Fruit fly (Drosophila melanogaster) whole organism, pupa: Measurements from ENCODE around the gene Der-2.

Experiments used
- CG10348 ChIP-seq: fragments of 200-800 bp; sonication (Bioruptor generic); IDR thresholded peaks from 2 replicates; pipeline ENCODE4 v1.3.6; 2022; ENCODE audit warnings: missing biosample characterization, missing genetic modification characterization
- CG12605 ChIP-seq: fragments of 200-800 bp; sonication (Bioruptor generic); IDR thresholded peaks from 2 replicates; pipeline ENCODE4 v1.3.6; 2022; ENCODE audit warnings: missing biosample characterization, missing genetic modification characterization
- CG13204 ChIP-seq: fragments of 200-800 bp; sonication (Bioruptor generic); optimal IDR thresholded peaks from 2 replicates; lab custom pipeline; 2018; ENCODE audit warnings: missing biosample characterization, mild to moderate bottlenecking, missing genetic modification characterization, moderate library complexity
- CG14655 ChIP-seq: fragments of 200-800 bp; sonication (Bioruptor generic); optimal IDR thresholded peaks from 3 replicates; lab custom pipeline; 2017; ENCODE audit warnings: mild to moderate bottlenecking, missing biosample characterization, missing genetic modification reagents, missing genetic modification characterization
- CG15710 ChIP-seq: fragments of 200-800 bp; sonication (Bioruptor generic); optimal IDR thresholded peaks from 2 replicates; lab custom pipeline; 2018; ENCODE audit warnings: missing biosample characterization, mild to moderate bottlenecking, missing genetic modification characterization, moderate library complexity
- CG17806 ChIP-seq: fragments of 200-800 bp; sonication (Bioruptor generic); optimal IDR thresholded peaks from 2 replicates; lab custom pipeline; 2018; ENCODE audit warnings: missing biosample characterization, mild to moderate bottlenecking, missing genetic modification characterization, moderate library complexity
- CG32121 ChIP-seq: fragments of 200-800 bp; sonication (Bioruptor generic); IDR thresholded peaks from 2 replicates; pipeline ENCODE4 v1.3.6; 2022; ENCODE audit warnings: missing biosample characterization, missing genetic modification characterization
- CG34367 ChIP-seq: fragments of 200-800 bp; sonication (Bioruptor generic); optimal IDR thresholded peaks from 2 replicates; lab custom pipeline; 2018; ENCODE audit warnings: missing biosample characterization, mild to moderate bottlenecking, missing genetic modification characterization
- CG4496 ChIP-seq: fragments of 200-800 bp; sonication (Bioruptor generic); IDR thresholded peaks from 3 replicates; pipeline ENCODE4 v1.3.6; 2022; ENCODE audit warnings: missing biosample characterization, missing genetic modification characterization
- CG8159 ChIP-seq: fragments of 200-800 bp; sonication (Bioruptor generic); optimal IDR thresholded peaks from 3 replicates; lab custom pipeline; 2018; ENCODE audit warnings: missing biosample characterization, mild to moderate bottlenecking, missing genetic modification characterization, moderate library complexity
- CG8301 ChIP-seq: fragments of 200-800 bp; sonication (Bioruptor generic); optimal IDR thresholded peaks from 2 replicates; lab custom pipeline; 2018; ENCODE audit warnings: missing biosample characterization, mild to moderate bottlenecking, missing genetic modification characterization
- CG9948 ChIP-seq: fragments of 200-800 bp; sonication (Bioruptor generic); optimal IDR thresholded peaks from 2 replicates; lab custom pipeline; 2018; ENCODE audit warnings: missing biosample characterization, mild to moderate bottlenecking, missing genetic modification characterization, moderate library complexity
- D1 ChIP-seq: fragments of 200-800 bp; sonication (Bioruptor generic); optimal IDR thresholded peaks from 2 replicates; lab custom pipeline; 2018; ENCODE audit warnings: missing biosample characterization, mild to moderate bottlenecking, missing genetic modification characterization, moderate library complexity
- EcR ChIP-seq: fragments of 200-800 bp; sonication (Bioruptor generic); optimal IDR thresholded peaks from 3 replicates; lab custom pipeline; 2019; ENCODE audit warnings: missing biosample characterization, missing genetic modification characterization, mild to moderate bottlenecking, moderate library complexity, missing genetic modification reagents
- Ets98B ChIP-seq: fragments of 200-800 bp; sonication (Bioruptor generic); IDR thresholded peaks from 2 replicates; pipeline ENCODE4 v1.3.6; 2022; ENCODE audit warnings: missing biosample characterization, missing genetic modification characterization
- Pif1A ChIP-seq: fragments of 200-800 bp; sonication (Bioruptor generic); optimal IDR thresholded peaks from 3 replicates; lab custom pipeline; 2016; ENCODE audit warnings: missing biosample characterization, missing genetic modification characterization
- Pif1B ChIP-seq: fragments of 200-800 bp; sonication (Bioruptor generic); optimal IDR thresholded peaks from 3 replicates; lab custom pipeline; 2016; ENCODE audit warnings: missing biosample characterization, missing genetic modification characterization
- Snoo ChIP-seq: fragments of 200-800 bp; sonication (Bioruptor generic); optimal IDR thresholded peaks from 3 replicates; lab custom pipeline; 2017; ENCODE audit warnings: missing biosample characterization, mild to moderate bottlenecking, missing genetic modification characterization, inconsistent platforms
- fd96Ca ChIP-seq: fragments of 200-800 bp; sonication (Bioruptor generic); IDR thresholded peaks from 3 replicates; pipeline ENCODE4 v1.3.6; 2022; ENCODE audit warnings: missing biosample characterization, missing genetic modification characterization
- gl ChIP-seq: fragments of 200-800 bp; sonication (Bioruptor generic); optimal IDR thresholded peaks from 2 replicates; lab custom pipeline; 2018; ENCODE audit warnings: missing biosample characterization, mild to moderate bottlenecking, missing genetic modification characterization
- rn ChIP-seq: fragments of 200-800 bp; sonication (Bioruptor generic); IDR thresholded peaks from 2 replicates; pipeline ENCODE4 v1.3.6; 2022; ENCODE audit warnings: missing biosample characterization, missing genetic modification characterization

Der-2 gene

DNA sequence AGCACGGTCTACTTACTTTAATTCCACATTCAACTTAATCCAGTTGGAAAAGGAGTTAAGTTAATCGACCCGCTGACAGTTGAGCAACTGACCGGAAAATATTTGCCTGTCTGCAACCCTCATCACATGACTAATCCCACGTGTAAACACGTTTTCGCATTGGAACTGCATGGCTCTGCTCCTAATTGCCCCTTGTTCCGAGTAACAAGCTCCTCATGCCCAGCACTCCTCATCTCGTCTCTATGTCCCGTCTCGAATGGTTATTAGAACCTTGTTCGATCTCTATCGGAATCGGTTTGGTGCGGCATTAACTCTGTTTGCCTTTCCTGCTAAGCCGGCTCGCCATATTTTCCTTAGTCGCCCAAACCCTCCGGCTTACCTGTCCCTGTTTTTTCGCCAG lies 42.2 kb upstream of the Der-2 start:
- no peak for TF ChIP-seq Snoo (tag; lab: Kevin White, UChicago)
- TF ChIP-seq EcR (GFP tag; lab: Kevin White, UChicago), result no peak
- TF ChIP-seq CG13204 (GFP tag; lab: Kevin White, UChicago), result no peak
- no peak for TF ChIP-seq CG17806 (tag; lab: Kevin White, UChicago)
- no peak for TF ChIP-seq Pif1B (GFP tag; lab: Kevin White, UChicago)
- no peak for TF ChIP-seq CG15710
- TF ChIP-seq CG8159 (tag; lab: Kevin White, UChicago), result no peak
- TF ChIP-seq rn, result no peak
- no peak for TF ChIP-seq Ets98B (GFP tag; lab: Robert Waterston, UW)
- no peak for TF ChIP-seq fd96Ca (GFP tag; lab: Robert Waterston, UW)

DNA sequence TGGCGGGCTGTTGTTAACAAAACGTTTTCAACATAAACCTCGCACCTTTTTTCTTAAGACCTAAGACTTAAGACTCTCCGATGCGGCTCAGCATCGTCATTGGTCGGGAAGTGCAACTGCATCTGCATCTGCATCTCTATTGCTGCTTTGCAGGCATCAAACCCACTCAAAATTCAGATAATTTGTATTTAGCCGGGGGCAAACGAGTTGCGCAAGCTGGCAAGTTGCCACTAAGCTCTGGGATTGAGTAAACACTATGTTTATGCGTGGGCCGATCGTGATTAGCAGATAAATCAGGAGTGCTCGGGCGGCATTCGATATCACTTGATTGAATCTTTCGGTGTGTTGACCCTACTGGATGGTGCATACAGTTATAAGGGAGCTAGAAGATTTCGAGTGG lies 41.5 kb upstream of the Der-2 start:
- TF ChIP-seq D1 (tag; lab: Kevin White, UChicago) (no peak), CG12605 (no peak), CG10348 (GFP tag; lab: Robert Waterston, UW) (no peak), fd96Ca (GFP tag; lab: Robert Waterston, UW) (no peak), CG34367 (no peak), CG32121 (no peak), CG9948 (tag; lab: Kevin White, UChicago) (no peak), CG8301 (tag; lab: Kevin White, UChicago) (no peak), CG4496 (GFP tag; lab: Robert Waterston, UW) (no peak), Pif1B (GFP tag; lab: Kevin White, UChicago) (no peak)

dm6 chr3R:16524593-16525111 lies 40.6 kb upstream of the Der-2 start:
- peak; percentile 29 for TF ChIP-seq Pif1A (GFP tag; lab: Kevin White, UChicago)
- TF ChIP-seq Ets98B (GFP tag; lab: Robert Waterston, UW), result peak; percentile 42; the same call in 1 of the 2 replicates
- TF ChIP-seq CG8301 (tag; lab: Kevin White, UChicago), result peak; percentile 81
- TF ChIP-seq fd96Ca (GFP tag; lab: Robert Waterston, UW), result 0 out of 3 replicates have a peak, but pooled peaks have one; percentile 39
- no peak for TF ChIP-seq Snoo (tag; lab: Kevin White, UChicago)
- TF ChIP-seq CG15710, result peak; percentile 51
- no peak for TF ChIP-seq CG10348 (GFP tag; lab: Robert Waterston, UW)
- peak; percentile 75 for TF ChIP-seq CG17806 (tag; lab: Kevin White, UChicago)
- TF ChIP-seq CG13204 (GFP tag; lab: Kevin White, UChicago), result no peak
- no peak for TF ChIP-seq CG4496 (GFP tag; lab: Robert Waterston, UW)
- no peak for TF ChIP-seq rn
- TF ChIP-seq D1 (tag; lab: Kevin White, UChicago), result no peak
- TF ChIP-seq Pif1B (GFP tag; lab: Kevin White, UChicago), result no peak
- no peak for TF ChIP-seq CG32121
- no peak for TF ChIP-seq EcR (GFP tag; lab: Kevin White, UChicago)
- TF ChIP-seq CG14655 (GFP tag; lab: Kevin White, UChicago), result peak; percentile 78
- peak; percentile 71 for TF ChIP-seq gl (tag; lab: Kevin White, UChicago)
- peak; percentile 53 for TF ChIP-seq CG8159 (tag; lab: Kevin White, UChicago)
- TF ChIP-seq CG34367, result peak; percentile 46
- TF ChIP-seq CG12605, result 0 out of 2 replicates have a peak, but pooled peaks have one; percentile 20
- TF ChIP-seq CG9948 (tag; lab: Kevin White, UChicago), result peak; percentile 65
- TF ChIP-seq, all 21 proteins: peak for 12

dm6 chr3R:16524178-16524577 lies 40.2 kb upstream of the Der-2 start:
- TF ChIP-seq CG13204 (GFP tag; lab: Kevin White, UChicago) (no peak), Pif1A (GFP tag; lab: Kevin White, UChicago) (peak; percentile 60), rn (peak; percentile 74), CG10348 (GFP tag; lab: Robert Waterston, UW) (no peak), Pif1B (GFP tag; lab: Kevin White, UChicago) (peak; percentile 72), CG12605 (peak; percentile 86), CG17806 (tag; lab: Kevin White, UChicago) (peak; percentile 97), EcR (GFP tag; lab: Kevin White, UChicago) (no peak), CG4496 (GFP tag; lab: Robert Waterston, UW) (no peak), D1 (tag; lab: Kevin White, UChicago) (peak; percentile 79), gl (tag; lab: Kevin White, UChicago) (peak; percentile 66), CG9948 (tag; lab: Kevin White, UChicago) (peak; percentile 84), CG34367 (peak; percentile 48), fd96Ca (GFP tag; lab: Robert Waterston, UW) (no peak), Ets98B (GFP tag; lab: Robert Waterston, UW) (peak; percentile 79), CG8301 (tag; lab: Kevin White, UChicago) (peak; percentile 94), Snoo (tag; lab: Kevin White, UChicago) (peak; percentile 52), CG8159 (tag; lab: Kevin White, UChicago) (peak; percentile 87), CG14655 (GFP tag; lab: Kevin White, UChicago) (peak; percentile 87), CG32121 (peak; percentile 85), CG15710 (peak; percentile 64)

DNA sequence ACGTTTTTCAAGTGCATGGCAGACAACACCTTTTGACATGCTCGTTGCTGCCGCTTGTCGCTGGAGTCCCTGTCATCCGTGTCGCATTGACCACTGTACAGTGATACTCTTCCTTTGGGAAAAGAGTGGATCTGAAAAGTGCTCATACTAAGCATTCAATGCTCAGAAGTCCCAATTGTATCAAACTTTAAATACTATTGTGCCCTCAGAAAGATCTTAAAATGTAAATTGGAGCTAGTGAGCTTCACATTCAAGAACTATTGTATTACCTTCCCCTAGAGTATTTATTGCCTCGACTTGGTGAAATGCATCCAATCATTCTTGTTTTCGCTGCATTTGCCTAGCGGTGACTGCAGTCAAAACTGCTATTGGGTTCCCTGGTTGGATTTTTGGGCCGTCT lies 39.4 kb upstream of the Der-2 start:
- TF ChIP-seq CG17806 (tag; lab: Kevin White, UChicago), result peak; percentile 67
- peak; percentile 45 for TF ChIP-seq CG8159 (tag; lab: Kevin White, UChicago)
- peak; percentile 23 for TF ChIP-seq CG15710
- no peak for TF ChIP-seq CG13204 (GFP tag; lab: Kevin White, UChicago)
- TF ChIP-seq CG4496 (GFP tag; lab: Robert Waterston, UW), result no peak
- no peak for TF ChIP-seq rn
- TF ChIP-seq fd96Ca (GFP tag; lab: Robert Waterston, UW), result peak; percentile 48; the same call in 1 of the 3 replicates
- TF ChIP-seq gl (tag; lab: Kevin White, UChicago), result peak; percentile 9
- peak; percentile 35 for TF ChIP-seq Pif1B (GFP tag; lab: Kevin White, UChicago)
- no peak for TF ChIP-seq D1 (tag; lab: Kevin White, UChicago)
- TF ChIP-seq CG12605, result no peak
- no peak; the same call in 1 of the 2 replicates for TF ChIP-seq CG32121
- peak; percentile 18 for TF ChIP-seq CG34367
- TF ChIP-seq CG8301 (tag; lab: Kevin White, UChicago), result peak; percentile 81
- no peak for TF ChIP-seq CG10348 (GFP tag; lab: Robert Waterston, UW)
- peak; percentile 22 for TF ChIP-seq CG9948 (tag; lab: Kevin White, UChicago)
- peak; percentile 63 for TF ChIP-seq CG14655 (GFP tag; lab: Kevin White, UChicago)
- TF ChIP-seq EcR (GFP tag; lab: Kevin White, UChicago), result no peak
- peak; percentile 42; the same call in 1 of the 2 replicates for TF ChIP-seq Ets98B (GFP tag; lab: Robert Waterston, UW)
- no peak for TF ChIP-seq Snoo (tag; lab: Kevin White, UChicago)
- peak; percentile 41 for TF ChIP-seq Pif1A (GFP tag; lab: Kevin White, UChicago)
- TF ChIP-seq, all 21 proteins: peak for 12
